Worm (Caenorhabditis elegans) whole organism, L3 larva: ENCODE data around the gene C02E7.8.

Experiments
- ZK546.5 ChIP-seq: sonication (generic microtip); optimal IDR thresholded peaks from 2 replicates; lab custom pipeline; 2017; ENCODE audit warnings: missing biosample characterization, missing genetic modification characterization
- aly-2 ChIP-seq: fragments of 150-350 bp; optimal IDR thresholded peaks from 2 replicates; lab custom pipeline; 2014; ENCODE audit warnings: missing biosample characterization, missing genetic modification characterization
- ceh-82 ChIP-seq: fragments of 150-350 bp; optimal IDR thresholded peaks from 2 replicates; lab custom pipeline; 2014; ENCODE audit warnings: missing biosample characterization, missing genetic modification characterization
- egl-27 ChIP-seq: sonication (generic microtip); optimal IDR thresholded peaks from 4 replicates; lab custom pipeline; 2017; ENCODE audit warnings: missing biosample characterization, missing genetic modification reagents, missing genetic modification characterization
- fkh-10 ChIP-seq: sonication (generic microtip); optimal IDR thresholded peaks from 2 replicates; lab custom pipeline; 2017; ENCODE audit warnings: missing biosample characterization, missing genetic modification reagents, missing genetic modification characterization
- unc-62 ChIP-seq: fragments of 150-350 bp; sonication (generic microtip); optimal IDR thresholded peaks from 4 replicates; lab custom pipeline; 2014; ENCODE audit warnings: missing biosample characterization, missing genetic modification reagents, missing genetic modification characterization

DNA sequence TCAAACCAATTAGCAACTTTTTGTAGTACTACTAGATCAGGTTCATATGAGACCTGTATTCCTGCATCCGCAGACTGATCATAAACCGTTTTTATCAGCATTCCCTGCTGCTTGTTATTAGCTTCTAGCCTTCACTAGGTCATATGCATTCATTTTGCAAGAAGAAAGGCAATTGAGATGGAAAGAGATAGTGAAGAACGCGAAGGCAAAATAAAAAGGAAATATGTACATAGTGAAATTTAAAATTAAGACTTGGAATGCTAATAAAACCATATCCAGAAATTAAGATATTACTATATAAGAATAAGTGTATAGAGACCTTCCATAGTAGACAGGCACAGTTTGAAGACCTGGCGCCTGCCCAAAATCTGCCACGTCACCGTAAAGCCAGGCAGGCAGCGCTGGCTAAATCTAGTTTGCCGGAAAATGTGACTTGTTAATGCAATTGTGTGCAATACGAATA is at the start of gene C02E7.8, which contains the start of gene srh-23:
- TF ChIP-seq fkh-10 (GFP tag; lab: Kevin White, UChicago), result no peak
- no peak for TF ChIP-seq ceh-82 (tag; lab: Kevin White, UChicago)
- TF ChIP-seq unc-62 (GFP tag; lab: Kevin White, UChicago), result no peak
- TF ChIP-seq egl-27 (tag; lab: Kevin White, UChicago), result no peak
- no peak for TF ChIP-seq ZK546.5
- TF ChIP-seq aly-2 (tag; lab: Kevin White, UChicago), result no peak
